Fruit fly (Drosophila melanogaster): ENCODE measurements around the gene CG3588.

CG3588 gene

DNA sequence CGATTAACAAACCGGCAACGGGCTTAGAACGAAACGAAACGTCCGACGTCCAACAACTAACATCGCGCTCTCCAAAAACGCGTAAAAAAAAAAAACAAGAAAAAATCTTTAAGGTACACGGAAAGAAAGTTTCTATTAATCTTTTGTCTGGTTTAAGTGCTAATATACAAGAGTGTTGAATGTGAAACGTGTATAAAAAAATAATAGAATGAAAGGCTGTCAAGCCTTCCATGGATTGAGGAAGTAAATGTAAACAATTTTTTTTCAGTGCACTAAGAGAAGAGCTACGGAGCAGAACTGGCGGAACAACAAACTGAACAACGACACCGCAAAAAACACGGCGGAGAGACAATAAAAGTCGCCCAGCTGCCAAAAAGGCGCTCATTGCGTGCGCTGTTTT is at the start of gene CG3588 (continued):
- peak; percentile 4 for TF ChIP-seq Nf-YB (GFP tag; optimal IDR thresholded peaks at IDR 0.05)
- TF ChIP-seq psq (GFP tag; optimal IDR thresholded peaks at IDR 0.05) = no peak
- TF ChIP-seq CG12236 (GFP tag; optimal IDR thresholded peaks at IDR 0.05) = no peak
- peak; percentile 75 for TF ChIP-seq Xbp1 (GFP tag; optimal IDR thresholded peaks at IDR 0.05)
- TF ChIP-seq CG13624 (GFP tag; optimal IDR thresholded peaks at IDR 0.05) = peak; percentile 87
- TF ChIP-seq D (optimal IDR thresholded peaks at IDR 0.05) = no peak
- no peak for TF ChIP-seq D (GFP tag; optimal IDR thresholded peaks at IDR 0.05)
- peak; percentile 11 for TF ChIP-seq CG12769 (tag; optimal IDR thresholded peaks at IDR 0.05)
- TF ChIP-seq Mes4 (GFP tag; optimal IDR thresholded peaks at IDR 0.05) = no peak
- no peak for TF ChIP-seq pan (optimal IDR thresholded peaks at IDR 0.05)
- peak in 1 of 2 experiments; percentile 80 for TF ChIP-seq pan (GFP tag; optimal IDR thresholded peaks at IDR 0.05 in 1 of 2, IDR thresholded peaks at IDR 0.05 in 1 of 2)
- no peak for TF ChIP-seq CG5180 (GFP tag; optimal IDR thresholded peaks at IDR 0.05)
- peak; percentile 82 for TF ChIP-seq Ets65A (GFP tag)
- peak; percentile 52 for TF ChIP-seq CG11696 (GFP tag; IDR thresholded peaks at IDR 0.05)
- no peak for TF ChIP-seq CG14860 (GFP tag; IDR thresholded peaks at IDR 0.05; ENCODE audit: partially characterized antibody)
- no peak for TF ChIP-seq kni (GFP tag; optimal IDR thresholded peaks at IDR 0.05)
- peak; percentile 77 for TF ChIP-seq CG11247 (GFP tag; IDR thresholded peaks at IDR 0.05)
- peak; percentile 77 for TF ChIP-seq Hsf (GFP tag; optimal IDR thresholded peaks at IDR 0.05)
- TF ChIP-seq CG2116 (GFP tag; optimal IDR thresholded peaks at IDR 0.05) = peak; percentile 20
- no peak for TF ChIP-seq Hr39 (optimal IDR thresholded peaks at IDR 0.05)
- TF ChIP-seq vfl (GFP tag; optimal IDR thresholded peaks at IDR 0.05) = peak; percentile 66
- TF ChIP-seq kah (GFP tag; optimal IDR thresholded peaks at IDR 0.05) = no peak
- no peak for TF ChIP-seq Dp (GFP tag; optimal IDR thresholded peaks at IDR 0.05)
- TF ChIP-seq CG18619 (GFP tag; optimal IDR thresholded peaks at IDR 0.05) = peak; percentile 57
- peak; percentile 57 for TF ChIP-seq MBD-R2 (GFP tag; IDR thresholded peaks at IDR 0.05)
- peak; percentile 6 for TF ChIP-seq CG4282 (GFP tag; optimal IDR thresholded peaks at IDR 0.05)
- peak; percentile 81 for TF ChIP-seq sisA (GFP tag; IDR thresholded peaks at IDR 0.05)
- TF ChIP-seq vnd (GFP tag; IDR thresholded peaks at IDR 0.05; ENCODE audit: partially characterized antibody) = no peak
- peak; percentile 75; the same call in 2 of the 3 replicates for TF ChIP-seq Mrtf (GFP tag; IDR thresholded peaks at IDR 0.05)
- TF ChIP-seq ind (GFP tag; optimal IDR thresholded peaks at IDR 0.05) = peak; percentile 70
- peak; percentile 65 for TF ChIP-seq CG7786 (GFP tag; optimal IDR thresholded peaks at IDR 0.05)
- peak; percentile 66 for TF ChIP-seq CG16863 (GFP tag; optimal IDR thresholded peaks at IDR 0.05)
- no peak for TF ChIP-seq Ssrp (tag; optimal IDR thresholded peaks at IDR 0.05)
- TF ChIP-seq Rx (GFP tag; IDR thresholded peaks at IDR 0.05) = peak; percentile 63; the same call in 1 of the 2 replicates
- TF ChIP-seq CG6689 (GFP tag; IDR thresholded peaks at IDR 0.05) = peak; percentile 71
- peak; percentile 61 for TF ChIP-seq Abd-B (GFP tag; optimal IDR thresholded peaks at IDR 0.05)
- no peak for TF ChIP-seq GATAe (GFP tag; conservative IDR thresholded peaks at IDR 0.05)
- peak; percentile 79 for TF ChIP-seq row (GFP tag; IDR thresholded peaks at IDR 0.05)
- TF ChIP-seq cad (GFP tag; optimal IDR thresholded peaks at IDR 0.05) = no peak
- no peak for TF ChIP-seq Scr (GFP tag; IDR thresholded peaks at IDR 0.05; ENCODE audit: partially characterized antibody)
- peak; percentile 16 for TF ChIP-seq CG12942 (GFP tag; optimal IDR thresholded peaks at IDR 0.05)
- peak; percentile 89 for TF ChIP-seq slbo (GFP tag; IDR thresholded peaks at IDR 0.05)
- TF ChIP-seq tup (GFP tag; optimal IDR thresholded peaks at IDR 0.05) = peak; percentile 12
- no peak for TF ChIP-seq gcm (GFP tag; optimal IDR thresholded peaks at IDR 0.05)
- TF ChIP-seq oc (tag; optimal IDR thresholded peaks at IDR 0.05) = peak; percentile 2
- no peak for TF ChIP-seq mld (GFP tag; IDR thresholded peaks at IDR 0.05; ENCODE audit: partially characterized antibody)
- TF ChIP-seq ac (GFP tag; optimal IDR thresholded peaks at IDR 0.05) = no peak
- no peak for TF ChIP-seq stwl (tag; optimal IDR thresholded peaks at IDR 0.05)
- peak; percentile 63 for TF ChIP-seq Atf3 (GFP tag; optimal IDR thresholded peaks at IDR 0.05)
- TF ChIP-seq otp (GFP tag; IDR thresholded peaks at IDR 0.05) = peak; percentile 51; the same call in 1 of the 3 replicates
- TF ChIP-seq tna (GFP tag; IDR thresholded peaks at IDR 0.05; ENCODE audit: partially characterized antibody) = no peak
- no peak for TF ChIP-seq inv (GFP tag; IDR thresholded peaks at IDR 0.05; ENCODE audit: partially characterized antibody)
